Fruit fly (Drosophila melanogaster) whole organism, prepupa: ENCODE results near the gene CheB38c.

Source experiments
- Blimp-1 ChIP-seq: fragments of 200-800 bp; sonication (Bioruptor generic); optimal IDR thresholded peaks from 3 replicates; lab custom pipeline; 2017; ENCODE audit warnings: missing biosample characterization, missing genetic modification characterization, mild to moderate bottlenecking, moderate library complexity, missing genetic modification reagents
- CG10631 ChIP-seq: fragments of 200-800 bp; sonication (Bioruptor generic); optimal IDR thresholded peaks from 2 replicates; lab custom pipeline; 2016; ENCODE audit warnings: missing biosample characterization, missing genetic modification characterization
- CG10669 ChIP-seq: fragments of 200-800 bp; sonication (Bioruptor generic); optimal IDR thresholded peaks from 3 replicates; lab custom pipeline; 2018; ENCODE audit warnings: missing biosample characterization, mild to moderate bottlenecking, missing genetic modification characterization, moderate library complexity
- CG11294 ChIP-seq: fragments of 200-800 bp; sonication (Bioruptor generic); IDR thresholded peaks from 2 replicates; pipeline ENCODE4 v1.3.6; 2022; ENCODE audit warnings: missing biosample characterization, missing genetic modification characterization
- CG11762 ChIP-seq: fragments of 200-800 bp; sonication (Bioruptor generic); optimal IDR thresholded peaks from 3 replicates; lab custom pipeline; 2016; ENCODE audit warnings: missing biosample characterization, missing genetic modification characterization; ENCODE audit not compliant: insufficient read depth
- CG11902 ChIP-seq: fragments of 200-800 bp; sonication (Bioruptor generic); optimal IDR thresholded peaks from 3 replicates; lab custom pipeline; 2016; ENCODE audit warnings: missing biosample characterization, missing genetic modification characterization
- CG15336 ChIP-seq: fragments of 200-800 bp; sonication (Bioruptor generic); IDR thresholded peaks from 2 replicates; pipeline ENCODE4 v1.3.6; 2022; ENCODE audit warnings: missing biosample characterization, missing genetic modification characterization
- CG1621 ChIP-seq: fragments of 200-800 bp; sonication (Bioruptor generic); optimal IDR thresholded peaks from 3 replicates; lab custom pipeline; 2018; ENCODE audit warnings: missing biosample characterization, mild to moderate bottlenecking, missing genetic modification characterization
- CG16779 ChIP-seq: fragments of 200-800 bp; sonication (Bioruptor generic); optimal IDR thresholded peaks from 3 replicates; lab custom pipeline; 2017; ENCODE audit warnings: missing biosample characterization, mild to moderate bottlenecking, missing genetic modification characterization
- CG3032 ChIP-seq: fragments of 200-800 bp; optimal IDR thresholded peaks from 2 replicates; lab custom pipeline; 2019; ENCODE audit warnings: missing biosample characterization, mild to moderate bottlenecking, missing genetic modification characterization, moderate library complexity
- CG31627 ChIP-seq: fragments of 200-800 bp; sonication (Bioruptor generic); optimal IDR thresholded peaks from 3 replicates; lab custom pipeline; 2016; ENCODE audit warnings: missing biosample characterization, missing genetic modification characterization
- CG32006 ChIP-seq: fragments of 200-800 bp; sonication (Bioruptor generic); optimal IDR thresholded peaks from 3 replicates; lab custom pipeline; 2017; ENCODE audit warnings: missing biosample characterization, mild to moderate bottlenecking, missing genetic modification characterization
- CG34406 ChIP-seq: fragments of 200-800 bp; sonication (Bioruptor generic); optimal IDR thresholded peaks from 3 replicates; lab custom pipeline; 2016; ENCODE audit warnings: missing biosample characterization, missing genetic modification characterization
- CG3919 ChIP-seq: fragments of 200-800 bp; sonication (Bioruptor generic); optimal IDR thresholded peaks from 3 replicates; lab custom pipeline; 2016; ENCODE audit warnings: missing biosample characterization, missing genetic modification characterization
- CG4318 ChIP-seq: fragments of 200-800 bp; sonication (Bioruptor generic); optimal IDR thresholded peaks from 3 replicates; lab custom pipeline; 2017; ENCODE audit warnings: missing biosample characterization, mild to moderate bottlenecking, missing genetic modification characterization
- CG6276 ChIP-seq: fragments of 200-800 bp; sonication (Bioruptor generic); optimal IDR thresholded peaks from 2 replicates; lab custom pipeline; 2017; ENCODE audit warnings: missing biosample characterization, mild to moderate bottlenecking, missing genetic modification characterization
- CG6792 ChIP-seq: fragments of 200-800 bp; sonication (Bioruptor generic); optimal IDR thresholded peaks from 3 replicates; lab custom pipeline; 2016; ENCODE audit warnings: missing biosample characterization, missing genetic modification characterization
- CG6808 ChIP-seq: fragments of 200-800 bp; sonication (Bioruptor generic); optimal IDR thresholded peaks from 3 replicates; lab custom pipeline; 2017; ENCODE audit warnings: missing biosample characterization, missing genetic modification characterization, mild to moderate bottlenecking, moderate library complexity, missing genetic modification reagents
- CG6854 ChIP-seq: fragments of 200-800 bp; sonication (Bioruptor generic); optimal IDR thresholded peaks from 2 replicates; lab custom pipeline; 2017; ENCODE audit warnings: missing biosample characterization, mild to moderate bottlenecking, missing genetic modification characterization
- CG8119 ChIP-seq: fragments of 200-800 bp; sonication (Bioruptor generic); IDR thresholded peaks from 3 replicates; pipeline ENCODE4 v1.3.6; 2022; ENCODE audit warnings: missing biosample characterization, missing genetic modification characterization
- CG8319 ChIP-seq: fragments of 200-800 bp; sonication (Bioruptor generic); optimal IDR thresholded peaks from 3 replicates; lab custom pipeline; 2016; ENCODE audit warnings: missing biosample characterization, missing genetic modification characterization
- CG8632 ChIP-seq: fragments of 200-800 bp; sonication (Bioruptor generic); optimal IDR thresholded peaks from 3 replicates; lab custom pipeline; 2016; ENCODE audit warnings: missing biosample characterization, missing genetic modification characterization
- CG9139 ChIP-seq: fragments of 200-800 bp; sonication (Bioruptor generic); optimal IDR thresholded peaks from 3 replicates; lab custom pipeline; 2017; ENCODE audit warnings: missing biosample characterization, mild to moderate bottlenecking, missing genetic modification characterization
- Eip78C ChIP-seq: fragments of 200-800 bp; sonication (Bioruptor generic); peaks from one replicate; lab custom pipeline; 2016; ENCODE audit warnings: missing biosample characterization, missing genetic modification characterization
- Eip93F ChIP-seq: fragments of 200-800 bp; sonication (Bioruptor generic); optimal IDR thresholded peaks from 2 replicates; lab custom pipeline; 2016; ENCODE audit warnings: missing biosample characterization, mild to moderate bottlenecking, missing genetic modification characterization
- Ets21C ChIP-seq: fragments of 200-800 bp; sonication (Bioruptor generic); optimal IDR thresholded peaks from 3 replicates; lab custom pipeline; 2016; ENCODE audit warnings: missing biosample characterization, missing genetic modification characterization
- Ets96B ChIP-seq: fragments of 200-800 bp; optimal IDR thresholded peaks from 2 replicates; lab custom pipeline; 2019; ENCODE audit warnings: missing biosample characterization, mild to moderate bottlenecking, missing genetic modification characterization, moderate library complexity
- Gug ChIP-seq: fragments of 200-800 bp; sonication (Bioruptor generic); IDR thresholded peaks from 2 replicates; pipeline ENCODE4 v1.3.6; 2022; ENCODE audit warnings: missing biosample characterization, missing genetic modification characterization
- Hr38 ChIP-seq: sonication (Bioruptor generic); optimal IDR thresholded peaks from 2 replicates; lab custom pipeline; 2016; ENCODE audit warnings: missing biosample characterization, missing genetic modification characterization
- Hr39 ChIP-seq: fragments of 200-800 bp; sonication (Bioruptor generic); optimal IDR thresholded peaks from 2 replicates; lab custom pipeline; 2016; ENCODE audit warnings: missing biosample characterization, missing genetic modification characterization
- Hr4 ChIP-seq: fragments of 200-800 bp; sonication (Bioruptor generic); optimal IDR thresholded peaks from 3 replicates; lab custom pipeline; 2016; ENCODE audit warnings: missing biosample characterization, missing genetic modification characterization
- Lpt ChIP-seq: fragments of 200-800 bp; sonication (Bioruptor generic); optimal IDR thresholded peaks from 3 replicates; lab custom pipeline; 2016; ENCODE audit warnings: missing biosample characterization, missing genetic modification characterization
- Met ChIP-seq: fragments of 200-800 bp; sonication (Bioruptor generic); optimal IDR thresholded peaks from 3 replicates; lab custom pipeline; 2016; ENCODE audit warnings: missing biosample characterization, missing genetic modification characterization
- OdsH ChIP-seq: fragments of 200-800 bp; sonication (Bioruptor generic); optimal IDR thresholded peaks from 3 replicates; lab custom pipeline; 2016; ENCODE audit warnings: missing biosample characterization, missing genetic modification characterization
- Sox102F ChIP-seq: fragments of 200-800 bp; sonication (Bioruptor generic); optimal IDR thresholded peaks from 2 replicates; lab custom pipeline; 2016; ENCODE audit warnings: missing biosample characterization, mild to moderate bottlenecking, missing genetic modification characterization
- Sox15 ChIP-seq: fragments of 200-800 bp; sonication (Bioruptor generic); optimal IDR thresholded peaks from 3 replicates; lab custom pipeline; 2016; ENCODE audit warnings: missing biosample characterization, missing genetic modification characterization
- achi ChIP-seq: fragments of 200-800 bp; sonication (Bioruptor generic); optimal IDR thresholded peaks from 3 replicates; lab custom pipeline; 2016; ENCODE audit warnings: missing biosample characterization, missing genetic modification characterization
- acj6 ChIP-seq: fragments of 200-800 bp; sonication (Bioruptor generic); optimal IDR thresholded peaks from 3 replicates; lab custom pipeline; 2016; ENCODE audit warnings: missing biosample characterization, missing genetic modification characterization
- cyc ChIP-seq: fragments of 200-800 bp; sonication (Bioruptor generic); optimal IDR thresholded peaks from 3 replicates; lab custom pipeline; 2016; ENCODE audit warnings: missing biosample characterization, missing genetic modification characterization
- dac ChIP-seq: fragments of 200-800 bp; sonication (Bioruptor generic); optimal IDR thresholded peaks from 2 replicates; lab custom pipeline; 2017; ENCODE audit warnings: missing biosample characterization, mild to moderate bottlenecking, missing genetic modification characterization
- dsx ChIP-seq: fragments of 200-800 bp; optimal IDR thresholded peaks from 3 replicates; lab custom pipeline; 2019; ENCODE audit warnings: missing biosample characterization, mild to moderate bottlenecking, missing genetic modification characterization, moderate library complexity; ENCODE audit not compliant: poor library complexity, severe bottlenecking
- eg ChIP-seq: fragments of 200-800 bp; sonication (Bioruptor generic); IDR thresholded peaks from 3 replicates; pipeline ENCODE4 v1.3.6; 2022; ENCODE audit warnings: missing biosample characterization, missing genetic modification characterization
- esn ChIP-seq: fragments of 200-800 bp; sonication (Bioruptor generic); optimal IDR thresholded peaks from 2 replicates; lab custom pipeline; 2016; ENCODE audit warnings: missing biosample characterization, mild to moderate bottlenecking, missing genetic modification characterization, moderate library complexity
- fd59A ChIP-seq: fragments of 200-800 bp; sonication (Bioruptor generic); optimal IDR thresholded peaks from 2 replicates; lab custom pipeline; 2017; ENCODE audit warnings: missing biosample characterization, mild to moderate bottlenecking, missing genetic modification characterization, missing genetic modification reagents
- fd85E ChIP-seq: fragments of 200-800 bp; sonication (Bioruptor generic); optimal IDR thresholded peaks from 3 replicates; lab custom pipeline; 2016; ENCODE audit warnings: missing biosample characterization, missing genetic modification characterization
- fkh ChIP-seq: fragments of 200-800 bp; sonication (Bioruptor generic); optimal IDR thresholded peaks from 3 replicates; lab custom pipeline; 2017; ENCODE audit warnings: missing biosample characterization, mild to moderate bottlenecking, missing genetic modification characterization, moderate library complexity
- lz ChIP-seq: fragments of 200-800 bp; sonication (Bioruptor generic); optimal IDR thresholded peaks from 3 replicates; lab custom pipeline; 2016; ENCODE audit warnings: missing biosample characterization, missing genetic modification characterization
- pdm3 ChIP-seq: fragments of 200-800 bp; sonication (Bioruptor generic); optimal IDR thresholded peaks from 3 replicates; lab custom pipeline; 2016; ENCODE audit warnings: missing biosample characterization, missing genetic modification characterization
- spab ChIP-seq: fragments of 200-800 bp; sonication (Bioruptor generic); optimal IDR thresholded peaks from 2 replicates; lab custom pipeline; 2017; ENCODE audit warnings: missing biosample characterization, mild to moderate bottlenecking, missing genetic modification characterization, missing genetic modification reagents
- ss ChIP-seq, 2 experiments: fragments of 200-800 bp; sonication (Bioruptor generic); optimal IDR thresholded peaks; 2 replicates in 1 of 2; 3 replicates in 1 of 2; lab custom pipeline; 2017 to 2018; ENCODE audit warnings: mild to moderate bottlenecking in 2 of 2, missing biosample characterization in 2 of 2, missing genetic modification characterization in 2 of 2, moderate library complexity in 1 of 2
- topi ChIP-seq: fragments of 200-800 bp; sonication (Bioruptor generic); optimal IDR thresholded peaks from 3 replicates; lab custom pipeline; 2016; ENCODE audit warnings: missing biosample characterization, missing genetic modification characterization
- vri ChIP-seq: fragments of 200-800 bp; sonication (Bioruptor generic); optimal IDR thresholded peaks from 3 replicates; lab custom pipeline; 2016; ENCODE audit warnings: missing biosample characterization, mild to moderate bottlenecking, missing genetic modification characterization

Gene CheB38c

DNA sequence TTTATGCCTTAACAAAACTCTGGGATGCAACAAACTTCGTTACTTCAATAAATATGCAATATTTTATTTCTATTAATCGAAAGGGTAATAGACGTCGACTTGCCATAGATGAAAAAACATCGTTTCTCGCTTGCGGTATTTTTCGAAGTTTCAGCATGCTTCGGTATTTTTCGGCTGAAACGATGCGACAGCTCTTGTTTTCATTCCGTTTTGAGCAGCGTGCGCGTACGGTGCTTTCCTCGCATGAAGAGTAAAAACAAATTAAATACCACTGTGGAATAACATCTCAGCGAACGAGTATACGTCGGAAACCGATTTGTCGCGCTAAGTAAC lies 23.2 kb downstream of the CheB38c start, which contains the start of gene CG9328:
TSS of gene CG9328 (plus strand) at position 201 of the 333 bp plus-strand sequence.
- TF ChIP-seq CG11762 (GFP tag; lab: Kevin White, UChicago) (peak; percentile 15), fd59A (GFP tag; lab: Kevin White, UChicago) (no peak), OdsH (peak; percentile 50), CG6808 (no peak), CG16779 (tag; lab: Kevin White, UChicago) (peak; percentile 34), CG10631 (GFP tag; lab: Kevin White, UChicago) (peak; percentile 50), CG34406 (GFP tag; lab: Kevin White, UChicago) (peak; percentile 31), topi (GFP tag; lab: Kevin White, UChicago) (peak; percentile 50), esn (peak; percentile 51), CG8119 (GFP tag; lab: Robert Waterston, UW) (no peak), ss (GFP tag; optimal IDR thresholded peaks at IDR 0.05; lab: Kevin White, UChicago) (peak in 1 of 2 experiments; percentile 30), fkh (GFP tag; lab: Kevin White, UChicago) (peak; percentile 18), CG31627 (GFP tag; lab: Kevin White, UChicago) (peak; percentile 54), CG11294 (GFP tag; lab: Robert Waterston, UW) (peak; percentile 18; the same call in 1 of the 2 replicates), vri (GFP tag; lab: Kevin White, UChicago) (peak; percentile 39), CG11902 (no peak), cyc (GFP tag; lab: Kevin White, UChicago) (peak; percentile 42), Eip78C (GFP tag; lab: Kevin White, UChicago) (peak; percentile 83), CG8319 (GFP tag; lab: Kevin White, UChicago) (peak; percentile 2), CG3032 (peak; percentile 47), Lpt (no peak), Ets21C (GFP tag; lab: Kevin White, UChicago) (peak; percentile 6), Sox102F (GFP tag; lab: Kevin White, UChicago) (peak; percentile 72), Met (GFP tag; lab: Kevin White, UChicago) (peak; percentile 63), Blimp-1 (no peak), lz (GFP tag; lab: Kevin White, UChicago) (peak; percentile 39), Hr38 (GFP tag; lab: Kevin White, UChicago) (no peak), CG3919 (GFP tag; lab: Kevin White, UChicago) (peak; percentile 49), spab (GFP tag; lab: Kevin White, UChicago) (peak; percentile 2), acj6 (GFP tag; lab: Kevin White, UChicago) (peak; percentile 36), CG6276 (GFP tag; lab: Kevin White, UChicago) (no peak), CG6792 (GFP tag; lab: Kevin White, UChicago) (peak; percentile 22), dsx (no peak), CG1621 (tag; lab: Kevin White, UChicago) (peak; percentile 22), Hr39 (GFP tag; lab: Kevin White, UChicago) (peak; percentile 40), CG32006 (no peak), Hr4 (GFP tag; lab: Kevin White, UChicago) (peak; percentile 47), eg (GFP tag; lab: Robert Waterston, UW) (no peak; the same call in 1 of the 3 replicates), CG9139 (GFP tag; lab: Kevin White, UChicago) (peak; percentile 15), CG4318 (GFP tag; lab: Kevin White, UChicago) (no peak), CG15336 (GFP tag; lab: Robert Waterston, UW) (peak; percentile 22; the same call in 1 of the 2 replicates), pdm3 (GFP tag; lab: Kevin White, UChicago) (peak; percentile 56), achi (GFP tag; lab: Kevin White, UChicago) (no peak), Eip93F (GFP tag; lab: Kevin White, UChicago) (no peak), Sox15 (GFP tag; lab: Kevin White, UChicago) (no peak), CG10669 (GFP tag; lab: Kevin White, UChicago) (peak; percentile 41), Gug (0 out of 2 replicates have a peak, but pooled peaks have one; percentile 25), CG8632 (no peak), CG6854 (GFP tag; lab: Kevin White, UChicago) (peak; percentile 26), dac (GFP tag; lab: Kevin White, UChicago) (no peak), Ets96B (tag; lab: Kevin White, UChicago) (peak; percentile 13), fd85E (peak; percentile 50)
